Fruit fly (Drosophila melanogaster) whole organism, embryonic: ENCODE results near the gene CG11263.

Experiments used
- ATbp ChIP-seq: fragments of 200-800 bp; sonication (Bioruptor generic); optimal IDR thresholded peaks from 2 replicates; lab custom pipeline; 2017; ENCODE audit warnings: missing biosample characterization, mild to moderate bottlenecking, missing genetic modification characterization, missing genetic modification reagents
- B-H1 ChIP-seq: fragments of 200-800 bp; sonication (Bioruptor generic); IDR thresholded peaks from 3 replicates; pipeline ENCODE4 v1.3.6; 2022; ENCODE audit warnings: missing biosample characterization, missing genetic modification characterization
- CG10274 ChIP-seq: fragments of 200-800 bp; sonication (Bioruptor generic); optimal IDR thresholded peaks from 3 replicates; lab custom pipeline; 2017; ENCODE audit warnings: missing biosample characterization, mild to moderate bottlenecking, missing genetic modification characterization
- CG10431 ChIP-seq: fragments of 200-800 bp; sonication (Bioruptor generic); optimal IDR thresholded peaks from 3 replicates; lab custom pipeline; 2018; ENCODE audit warnings: missing biosample characterization, mild to moderate bottlenecking, missing genetic modification characterization
- CG11456 ChIP-seq: fragments of 200-800 bp; sonication (Bioruptor generic); IDR thresholded peaks from 3 replicates; pipeline ENCODE4 v1.3.6; 2022; ENCODE audit warnings: missing biosample characterization, missing genetic modification characterization
- CG11695 ChIP-seq: fragments of 200-800 bp; sonication (Bioruptor generic); IDR thresholded peaks from 3 replicates; pipeline ENCODE4 v1.3.6; 2022; ENCODE audit warnings: missing biosample characterization, missing genetic modification characterization
- CG12219 ChIP-seq: fragments of 200-800 bp; sonication (Bioruptor generic); optimal IDR thresholded peaks from 3 replicates; lab custom pipeline; 2018; ENCODE audit warnings: missing biosample characterization, mild to moderate bottlenecking, missing genetic modification characterization
- CG12299 ChIP-seq: fragments of 200-800 bp; sonication (Bioruptor generic); optimal IDR thresholded peaks from 2 replicates; lab custom pipeline; 2018; ENCODE audit warnings: missing biosample characterization, mild to moderate bottlenecking, missing genetic modification characterization
- CG15696 ChIP-seq: fragments of 200-800 bp; sonication (Bioruptor generic); optimal IDR thresholded peaks from 2 replicates; lab custom pipeline; 2019; ENCODE audit warnings: missing biosample characterization, mild to moderate bottlenecking, missing genetic modification characterization, moderate library complexity
- CG1647 ChIP-seq: fragments of 200-800 bp; sonication (Bioruptor generic); optimal IDR thresholded peaks from 3 replicates; lab custom pipeline; 2016; ENCODE audit warnings: missing biosample characterization, missing genetic modification characterization
- CG16815 ChIP-seq: fragments of 200-800 bp; sonication (Bioruptor generic); optimal IDR thresholded peaks from 3 replicates; lab custom pipeline; 2017; ENCODE audit warnings: missing biosample characterization, mild to moderate bottlenecking, missing genetic modification characterization
- CG17328 ChIP-seq: fragments of 200-800 bp; sonication (Bioruptor generic); IDR thresholded peaks from 2 replicates; pipeline ENCODE4 v1.3.6; 2022; ENCODE audit warnings: missing biosample characterization, missing genetic modification characterization
- CG2202 ChIP-seq: fragments of 200-800 bp; sonication (Bioruptor generic); optimal IDR thresholded peaks from 2 replicates; lab custom pipeline; 2018; ENCODE audit warnings: missing biosample characterization, mild to moderate bottlenecking, missing genetic modification characterization
- CG2678 ChIP-seq: fragments of 200-800 bp; sonication (Bioruptor generic); optimal IDR thresholded peaks from 3 replicates; lab custom pipeline; 2019; ENCODE audit warnings: missing biosample characterization, mild to moderate bottlenecking, missing genetic modification characterization, moderate library complexity
- CG30020 ChIP-seq: fragments of 200-800 bp; optimal IDR thresholded peaks from 2 replicates; lab custom pipeline; 2019; ENCODE audit warnings: missing biosample characterization, mild to moderate bottlenecking, missing genetic modification characterization, moderate library complexity
- CG32767 ChIP-seq: fragments of 200-800 bp; sonication (Bioruptor generic); IDR thresholded peaks from 2 replicates; pipeline ENCODE4 v1.3.6; 2022; ENCODE audit warnings: missing biosample characterization, missing genetic modification characterization
- CG34224 ChIP-seq: fragments of 200-800 bp; sonication (Bioruptor generic); IDR thresholded peaks from 3 replicates; pipeline ENCODE4 v1.3.6; 2022; ENCODE audit warnings: missing biosample characterization, missing genetic modification characterization; ENCODE audit not compliant: partially characterized antibody
- CG7987 ChIP-seq: fragments of 200-800 bp; sonication (Bioruptor generic); optimal IDR thresholded peaks from 2 replicates; lab custom pipeline; 2018; ENCODE audit warnings: missing biosample characterization, mild to moderate bottlenecking, missing genetic modification characterization, moderate library complexity
- CG8924 ChIP-seq: fragments of 200-800 bp; optimal IDR thresholded peaks from 3 replicates; lab custom pipeline; 2019; ENCODE audit warnings: missing biosample characterization, mild to moderate bottlenecking, missing genetic modification characterization, moderate library complexity
- CG9437 ChIP-seq: fragments of 200-800 bp; sonication (Bioruptor generic); optimal IDR thresholded peaks from 2 replicates; lab custom pipeline; 2018; ENCODE audit warnings: missing biosample characterization, mild to moderate bottlenecking, missing genetic modification characterization
- Dp ChIP-seq: fragments of 200-800 bp; sonication (Bioruptor generic); optimal IDR thresholded peaks from 2 replicates; lab custom pipeline; 2018; ENCODE audit warnings: missing biosample characterization, mild to moderate bottlenecking, missing genetic modification characterization, moderate library complexity
- E2f2 ChIP-seq: fragments of 200-800 bp; sonication (Bioruptor generic); IDR thresholded peaks from 2 replicates; pipeline ENCODE4 v1.3.6; 2022; ENCODE audit warnings: missing biosample characterization, missing genetic modification characterization
- Fer1 ChIP-seq: fragments of 200-800 bp; sonication (Bioruptor generic); optimal IDR thresholded peaks from 2 replicates; lab custom pipeline; 2017; ENCODE audit warnings: missing biosample characterization, mild to moderate bottlenecking, missing genetic modification characterization
- Hand ChIP-seq: fragments of 200-800 bp; sonication (Bioruptor generic); optimal IDR thresholded peaks from 2 replicates; lab custom pipeline; 2017; ENCODE audit warnings: mild to moderate bottlenecking, missing biosample characterization, missing genetic modification reagents, missing genetic modification characterization
- Jarid2 ChIP-seq: fragments of 200-800 bp; sonication (Bioruptor generic); optimal IDR thresholded peaks from 3 replicates; lab custom pipeline; 2017; ENCODE audit warnings: mild to moderate bottlenecking, missing biosample characterization, missing genetic modification reagents, missing genetic modification characterization
- Nf-YC ChIP-seq: fragments of 200-800 bp; optimal IDR thresholded peaks from 3 replicates; lab custom pipeline; 2019; ENCODE audit warnings: missing biosample characterization, mild to moderate bottlenecking, missing genetic modification characterization, moderate library complexity
- Oaz ChIP-seq: fragments of 200-800 bp; sonication (Bioruptor generic); IDR thresholded peaks from 2 replicates; pipeline ENCODE4 v1.3.6; 2022; ENCODE audit warnings: missing biosample characterization, missing genetic modification characterization
- Opbp ChIP-seq: fragments of 200-800 bp; sonication (Bioruptor generic); IDR thresholded peaks from 3 replicates; pipeline ENCODE4 v1.3.6; 2022; ENCODE audit warnings: missing biosample characterization, missing genetic modification characterization; ENCODE audit not compliant: partially characterized antibody
- Side ChIP-seq: fragments of 200-800 bp; sonication (Bioruptor generic); optimal IDR thresholded peaks from 2 replicates; lab custom pipeline; 2016; ENCODE audit warnings: missing biosample characterization, missing genetic modification characterization
- Vsx1 ChIP-seq: fragments of 200-800 bp; sonication (Bioruptor generic); optimal IDR thresholded peaks from 2 replicates; lab custom pipeline; 2017; ENCODE audit warnings: missing biosample characterization, mild to moderate bottlenecking, missing genetic modification characterization, missing genetic modification reagents
- al ChIP-seq: fragments of 200-800 bp; sonication (Bioruptor generic); IDR thresholded peaks from 2 replicates; pipeline ENCODE4 v1.3.6; 2022; ENCODE audit warnings: missing biosample characterization, missing genetic modification characterization
- br ChIP-seq: fragments of >200 bp; optimal IDR thresholded peaks from 2 replicates; lab custom pipeline; 2017
- cas ChIP-seq: fragments of 200-800 bp; sonication (Bioruptor generic); IDR thresholded peaks from 2 replicates; pipeline ENCODE4 v1.3.6; 2022; ENCODE audit warnings: missing biosample characterization, missing genetic modification characterization
- chm ChIP-seq: fragments of 200-800 bp; sonication (Bioruptor generic); IDR thresholded peaks from 2 replicates; pipeline ENCODE4 v1.3.6; 2022; ENCODE audit warnings: missing biosample characterization, missing genetic modification characterization
- chn ChIP-seq: fragments of 200-800 bp; sonication (Bioruptor generic); optimal IDR thresholded peaks from 2 replicates; lab custom pipeline; 2016; ENCODE audit warnings: missing biosample characterization, missing genetic modification characterization
- dm ChIP-seq: fragments of 200-800 bp; sonication (Bioruptor generic); optimal IDR thresholded peaks from 3 replicates; lab custom pipeline; 2016; ENCODE audit warnings: missing biosample characterization, missing genetic modification characterization
- dysf ChIP-seq: fragments of 200-800 bp; sonication (Bioruptor generic); IDR thresholded peaks from 3 replicates; pipeline ENCODE4 v1.3.6; 2022; ENCODE audit warnings: missing biosample characterization, missing genetic modification characterization
- fd96Cb ChIP-seq: fragments of 200-800 bp; sonication (Bioruptor generic); optimal IDR thresholded peaks from 2 replicates; lab custom pipeline; 2018; ENCODE audit warnings: missing biosample characterization, mild to moderate bottlenecking, missing genetic modification characterization, moderate library complexity
- gsb-n ChIP-seq: fragments of 200-800 bp; sonication (Bioruptor generic); optimal IDR thresholded peaks from 3 replicates; lab custom pipeline; 2018; ENCODE audit warnings: missing biosample characterization, mild to moderate bottlenecking, missing genetic modification characterization
- lbe ChIP-seq: fragments of 200-800 bp; sonication (Bioruptor generic); optimal IDR thresholded peaks from 2 replicates; lab custom pipeline; 2016; ENCODE audit warnings: missing biosample characterization, mild to moderate bottlenecking, missing genetic modification characterization
- pita ChIP-seq: fragments of 200-800 bp; sonication (Bioruptor generic); optimal IDR thresholded peaks from 2 replicates; lab custom pipeline; 2017; ENCODE audit warnings: missing biosample characterization, mild to moderate bottlenecking, missing genetic modification characterization
- pros ChIP-seq: fragments of 200-800 bp; sonication (Bioruptor generic); optimal IDR thresholded peaks from 3 replicates; lab custom pipeline; 2019; ENCODE audit warnings: missing biosample characterization, mild to moderate bottlenecking, missing genetic modification characterization, moderate library complexity
- rib ChIP-seq: fragments of 200-800 bp; sonication (Bioruptor generic); IDR thresholded peaks from 2 replicates; pipeline ENCODE4 v1.3.6; 2022; ENCODE audit warnings: missing biosample characterization, missing genetic modification characterization
- run ChIP-seq: fragments of 200-800 bp; sonication (Bioruptor generic); optimal IDR thresholded peaks from 3 replicates; lab custom pipeline; 2018; ENCODE audit warnings: missing biosample characterization, mild to moderate bottlenecking, missing genetic modification characterization
- sd ChIP-seq: fragments of 200-800 bp; sonication (Bioruptor generic); optimal IDR thresholded peaks from 3 replicates; lab custom pipeline; 2018; ENCODE audit warnings: missing biosample characterization, mild to moderate bottlenecking, missing genetic modification characterization, moderate library complexity
- stc ChIP-seq: fragments of 200-800 bp; sonication (Bioruptor generic); IDR thresholded peaks from 2 replicates; pipeline ENCODE4 v1.3.6; 2022; ENCODE audit warnings: missing biosample characterization, missing genetic modification characterization
- tio ChIP-seq: fragments of 200-800 bp; sonication (Bioruptor generic); optimal IDR thresholded peaks from 2 replicates; lab custom pipeline; 2017; ENCODE audit warnings: missing biosample characterization, missing genetic modification characterization, inconsistent platforms
- tll ChIP-seq, 2 experiments: fragments of 200-800 bp in 1 of 2; fragments of >200 bp in 1 of 2; sonication (Bioruptor generic) in 1 of 2; optimal IDR thresholded peaks; 2 replicates each; lab custom pipeline; 2017 to 2019; ENCODE audit warnings: missing biosample characterization in 2 of 2, missing genetic modification characterization in 2 of 2, mild to moderate bottlenecking in 1 of 2, moderate library complexity in 1 of 2
- zen ChIP-seq: fragments of 200-800 bp; sonication (Bioruptor generic); optimal IDR thresholded peaks from 3 replicates; lab custom pipeline; 2018; ENCODE audit warnings: missing biosample characterization, mild to moderate bottlenecking, missing genetic modification characterization, moderate library complexity

CG11263 gene

DNA sequence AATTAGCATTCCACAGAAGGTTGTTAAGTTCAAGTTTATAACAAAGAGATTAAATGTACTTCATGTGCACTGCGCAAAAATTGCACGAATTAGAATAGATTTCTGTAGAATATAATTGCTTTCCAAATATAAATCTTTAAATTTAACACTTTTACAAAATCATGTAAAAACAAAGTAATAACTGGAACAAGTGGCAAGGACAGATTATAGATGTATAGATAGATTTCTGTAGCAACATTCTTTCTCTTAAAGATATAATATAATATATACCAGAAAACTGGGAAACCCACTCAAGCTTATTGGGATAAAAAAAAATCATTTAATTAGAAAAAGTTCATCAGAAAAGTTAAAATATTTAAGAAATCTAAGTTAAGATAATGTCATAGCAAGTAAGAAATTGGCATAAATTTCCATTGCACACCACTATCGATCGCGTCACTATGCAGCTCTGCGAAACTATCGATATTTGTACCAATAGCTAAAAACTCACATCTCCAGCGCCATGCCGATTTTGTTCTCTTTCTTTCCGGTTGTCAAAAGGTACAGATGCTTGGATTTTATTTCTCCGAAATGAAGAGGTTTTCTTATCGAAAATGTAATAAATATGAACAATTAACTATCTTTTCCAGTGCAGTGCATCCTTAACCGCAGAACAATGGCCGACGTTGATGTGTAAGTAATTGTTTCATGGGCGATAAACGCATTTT lies 16.4 kb downstream of the CG11263 start, which contains the start of gene RpS12 (continued):
- TF ChIP-seq CG7987 (GFP tag; lab: Kevin White, UChicago) (peak; percentile 94), fd96Cb (peak; percentile 34), Dp (peak; percentile 6), CG11695 (no peak), Vsx1 (peak; percentile 71), br (lab: Kevin White, UChicago) (no peak), cas (peak; percentile 79), CG2678 (tag; lab: Kevin White, UChicago) (peak; percentile 60), CG12219 (peak; percentile 72), pros (GFP tag; lab: Kevin White, UChicago) (no peak), E2f2 (GFP tag; lab: Robert Waterston, UW) (peak; percentile 38; the same call in 1 of the 2 replicates), ATbp (peak; percentile 72), zen (tag; lab: Kevin White, UChicago) (peak; percentile 52), CG30020 (peak; percentile 81), pita (GFP tag; lab: Kevin White, UChicago) (no peak), CG1647 (GFP tag; lab: Kevin White, UChicago) (peak; percentile 77), stc (GFP tag; lab: Robert Waterston, UW) (peak; percentile 42; the same call in 1 of the 2 replicates), B-H1 (GFP tag; lab: Robert Waterston, UW) (no peak; the same call in 2 of the 3 replicates), tio (GFP tag; lab: Kevin White, UChicago) (peak; percentile 45), CG32767 (0 out of 2 replicates have a peak, but pooled peaks have one; percentile 31), chm (peak; percentile 92), CG16815 (peak; percentile 11), dysf (GFP tag; lab: Robert Waterston, UW) (peak; percentile 69), Jarid2 (GFP tag; lab: Kevin White, UChicago) (peak; percentile 70), CG11456 (GFP tag; lab: Robert Waterston, UW) (peak; percentile 91), sd (no peak), Fer1 (GFP tag; lab: Kevin White, UChicago) (peak; percentile 84), gsb-n (peak; percentile 59), Oaz (GFP tag; lab: Robert Waterston, UW) (peak; percentile 72), lbe (GFP tag; lab: Kevin White, UChicago) (peak; percentile 67), Hand (peak; percentile 60), run (tag; lab: Kevin White, UChicago) (peak; percentile 19), Nf-YC (tag; lab: Kevin White, UChicago) (peak; percentile 38), tll (GFP tag; optimal IDR thresholded peaks at IDR 0.05; lab: Kevin White, UChicago) (no peak), Opbp (peak; percentile 90), Side (GFP tag; lab: Kevin White, UChicago) (peak; percentile 68), CG12299 (tag; lab: Kevin White, UChicago) (peak; percentile 60), CG17328 (peak; percentile 83), dm (GFP tag; lab: Kevin White, UChicago) (peak; percentile 96), CG34224 (GFP tag; lab: Robert Waterston, UW) (peak; percentile 62), al (GFP tag; lab: Robert Waterston, UW) (peak; percentile 58), chn (GFP tag; lab: Kevin White, UChicago) (peak; percentile 70), rib (GFP tag; lab: Robert Waterston, UW) (peak; percentile 17; the same call in 1 of the 2 replicates), CG15696 (peak; percentile 35), CG8924 (tag; lab: Kevin White, UChicago) (peak; percentile 55), CG2202 (tag; lab: Kevin White, UChicago) (peak; percentile 67), CG10431 (GFP tag; lab: Kevin White, UChicago) (peak; percentile 75), CG9437 (GFP tag; lab: Kevin White, UChicago) (peak; percentile 47), CG10274 (peak; percentile 63)
